Worm (Caenorhabditis elegans): ENCODE data around the gene C28H8.7.

DNA sequence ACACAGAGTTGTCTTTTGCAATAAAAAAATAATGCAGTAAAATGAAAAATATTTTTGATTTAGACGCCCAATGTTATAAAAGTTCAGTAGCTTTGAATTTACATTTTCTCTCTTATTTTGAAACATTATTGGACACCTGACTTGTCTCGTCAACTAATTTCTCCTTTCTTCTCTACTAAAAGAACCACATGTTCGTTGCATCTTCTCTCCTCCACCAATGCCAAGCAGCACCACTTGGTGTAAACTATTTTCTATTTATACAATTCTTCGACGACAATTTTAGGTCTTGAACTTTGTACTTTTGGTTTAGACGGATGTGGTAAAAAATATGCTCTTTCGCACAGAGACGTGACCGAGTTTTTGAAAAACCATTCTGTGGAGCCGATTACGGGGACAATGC, 43.9 kb upstream of the C28H8.7 start:
- TF ChIP-seq madf-9 (GFP tag; conservative IDR thresholded peaks at IDR 0.05) = no peak
- no peak for TF ChIP-seq unc-62 (GFP tag; optimal IDR thresholded peaks at IDR 0.05 in 1 of 2)
- no peak for TF ChIP-seq unc-62 (tag; optimal IDR thresholded peaks at IDR 0.05)
- no peak for TF ChIP-seq spr-1 (tag; optimal IDR thresholded peaks at IDR 0.05)

All from whole organism, L4 larva.